Worm (Caenorhabditis elegans) whole organism, L4/young adult: ENCODE results near the gene mip-2.

Experiments used
- W03F9.2 ChIP-seq: fragments of 150-350 bp; optimal IDR thresholded peaks from 2 replicates; lab custom pipeline; 2014; ENCODE audit warnings: missing biosample characterization, missing genetic modification characterization
- dao-5 ChIP-seq: sonication (generic microtip); optimal IDR thresholded peaks from 2 replicates; lab custom pipeline; 2016; ENCODE audit warnings: missing genotype, missing genetic modification characterization, moderate library complexity, missing compliant biosample characterization
- him-1 ChIP-seq: sonication (generic microtip); optimal IDR thresholded peaks from 2 replicates; lab custom pipeline; 2016; ENCODE audit warnings: missing genotype, missing genetic modification reagents, missing genetic modification characterization, missing compliant biosample characterization

DNA sequence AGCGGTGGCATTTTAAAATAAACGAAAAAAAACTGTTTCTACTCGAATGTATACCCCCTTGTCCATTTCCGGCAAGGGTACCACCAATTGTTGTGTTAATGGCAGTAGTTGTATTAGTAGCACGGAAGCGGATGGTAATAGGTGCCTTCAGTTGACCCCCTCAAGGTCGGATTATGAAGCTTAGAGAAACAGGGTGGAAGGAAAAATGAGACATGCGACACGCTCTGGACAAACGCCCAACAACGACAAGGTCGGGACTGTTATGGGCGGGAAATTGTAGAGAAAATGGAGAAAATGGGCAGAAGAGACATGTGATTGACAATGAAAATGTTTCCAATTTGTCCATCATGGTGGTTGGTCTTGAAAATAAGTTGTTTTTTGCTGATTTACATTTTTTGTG, 32.2 kb upstream of the mip-2 start, which contains the start of gene T01D3.3:
- TF ChIP-seq dao-5 (no peak), him-1 (tag; lab: Kevin White, UChicago) (no peak), W03F9.2 (tag; lab: Kevin White, UChicago) (no peak)
